Worm (Caenorhabditis elegans) whole organism, L3 larva: ENCODE measurements around the gene F35G2.5.

Experiments
- nhr-28 ChIP-seq: fragments of 150-350 bp; optimal IDR thresholded peaks from 2 replicates; lab custom pipeline; 2014; ENCODE audit warnings: missing biosample characterization, missing genetic modification characterization
- unc-62 ChIP-seq: fragments of 150-350 bp; sonication (generic microtip); optimal IDR thresholded peaks from 4 replicates; lab custom pipeline; 2014; ENCODE audit warnings: missing biosample characterization, missing genetic modification reagents, missing genetic modification characterization

DNA sequence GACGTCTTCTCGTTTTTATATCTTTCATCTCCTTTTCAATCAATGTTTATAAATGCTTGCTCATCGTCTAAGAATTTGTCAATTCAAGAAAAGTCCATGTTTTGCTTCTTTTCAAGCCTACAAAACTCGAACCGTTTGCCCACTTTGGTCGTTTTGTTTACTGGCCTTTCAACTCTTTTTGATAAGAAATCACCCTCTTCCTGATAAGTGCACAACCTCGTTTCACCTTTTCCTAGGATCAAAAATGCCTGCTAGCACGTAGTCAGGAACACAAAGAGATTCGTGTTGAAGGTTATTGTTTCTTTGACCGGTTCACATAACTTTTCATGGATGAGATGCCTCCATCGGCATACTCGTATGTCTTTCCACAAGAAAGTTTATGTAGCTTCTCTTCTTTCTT lies 22.8 kb upstream of the F35G2.5 start:
- no peak for TF ChIP-seq nhr-28 (tag; lab: Kevin White, UChicago)
- no peak for TF ChIP-seq unc-62 (GFP tag; lab: Kevin White, UChicago)
